Worm (Caenorhabditis elegans) whole organism, L1 larva: Measurements from ENCODE around the gene arrd-5.
A peak's percentile ranks its signal among the peaks of the same experiment; 100 is the strongest.

Source experiments
- ama-1 ChIP-seq: fragments of 150-350 bp; optimal IDR thresholded peaks from 2 replicates; lab custom pipeline; 2014
- efl-1 ChIP-seq, 4 experiments: fragments of 150-350 bp; optimal IDR thresholded peaks in 3 of 4; peaks in 1 of 4; 1 replicate in 1 of 4; 2 replicates in 3 of 4; lab custom pipeline; 2014; ENCODE audit warnings: missing biosample characterization in 2 of 4, missing genetic modification characterization in 2 of 4, missing genetic modification reagents in 2 of 4
- jun-1 ChIP-seq: fragments of 150-350 bp; optimal IDR thresholded peaks from 2 replicates; lab custom pipeline; 2014; ENCODE audit warnings: missing biosample characterization, missing genetic modification reagents, missing genetic modification characterization
- lin-13 ChIP-seq: fragments of 150-350 bp; optimal IDR thresholded peaks from 2 replicates; lab custom pipeline; 2014; ENCODE audit warnings: missing biosample characterization, missing genetic modification reagents, missing genetic modification characterization
- lin-14 ChIP-seq: fragments of 200-800 bp; sonication (Bioruptor generic); optimal IDR thresholded peaks from 2 replicates; lab custom pipeline; 2018; ENCODE audit warnings: mild to moderate bottlenecking, missing genetic modification characterization, moderate library complexity, missing compliant biosample characterization
- mdl-1 ChIP-seq, 2 experiments: fragments of 150-350 bp; optimal IDR thresholded peaks; 2 replicates each; lab custom pipeline; 2014 to 2017; ENCODE audit warnings: missing biosample characterization in 2 of 2, missing genetic modification characterization in 2 of 2, inconsistent platforms in 1 of 2
- nhr-12 ChIP-seq: sonication (generic microtip); optimal IDR thresholded peaks from 2 replicates; lab custom pipeline; 2017; ENCODE audit warnings: missing biosample characterization, missing genetic modification characterization
- nhr-237 ChIP-seq: fragments of 150-350 bp; optimal IDR thresholded peaks from 2 replicates; lab custom pipeline; 2014; ENCODE audit warnings: missing biosample characterization, missing genetic modification characterization
- nhr-76 ChIP-seq: sonication (generic microtip); optimal IDR thresholded peaks from 2 replicates; lab custom pipeline; 2017; ENCODE audit warnings: missing biosample characterization, missing genetic modification characterization

- TF ChIP-seq lin-13 (no peak), jun-1 (tag; lab: Kevin White, UChicago) (no peak), nhr-237 (tag; lab: Kevin White, UChicago) (no peak), efl-1 (optimal IDR thresholded peaks at IDR 0.05; lab: Kevin White, UChicago) (no peak), efl-1 (GFP tag; optimal IDR thresholded peaks at IDR 0.05 in 1 of 2; lab: Kevin White, UChicago) (no peak), lin-14 (peak; percentile 80), nhr-12 (tag; lab: Kevin White, UChicago) (no peak), nhr-76 (tag; lab: Kevin White, UChicago) (no peak), mdl-1 (tag; optimal IDR thresholded peaks at IDR 0.05; lab: Kevin White, UChicago) (peak in 1 of 2 experiments; percentile 5), ama-1 (lab: Kevin White, UChicago) (no peak)
Observed at ce11 chrII:9800251-9800650, 34.8 kb upstream of the arrd-5 start, which contains the start of gene cyp-13A5.
